Worm (Caenorhabditis elegans) whole organism, L1 larva: Measurements from ENCODE around the gene cid-1.

Experiments used
- aly-2 ChIP-seq: fragments of 150-350 bp; optimal IDR thresholded peaks from 2 replicates; lab custom pipeline; 2014; ENCODE audit warnings: missing biosample characterization, missing genetic modification characterization
- ama-1 ChIP-seq: fragments of 150-350 bp; optimal IDR thresholded peaks from 2 replicates; lab custom pipeline; 2014
- blmp-1 ChIP-seq: fragments of 150-350 bp; optimal IDR thresholded peaks from 2 replicates; lab custom pipeline; 2014; ENCODE audit warnings: missing biosample characterization, missing genetic modification characterization
- ceh-82 ChIP-seq, 3 experiments: fragments of 150-350 bp in 1 of 3; sonication (generic microtip) in 2 of 3; optimal IDR thresholded peaks; 2 replicates each; lab custom pipeline; 2014 to 2017; ENCODE audit warnings: missing biosample characterization in 3 of 3, missing genetic modification characterization in 3 of 3
- ceh-88 ChIP-seq: fragments of 200-800 bp; sonication (Bioruptor generic); IDR thresholded peaks from 2 replicates; pipeline ENCODE4 v1.3.6; 2022; ENCODE audit warnings: missing genetic modification characterization, missing compliant biosample characterization
- ceh-90 ChIP-seq: sonication (generic microtip); optimal IDR thresholded peaks from 2 replicates; lab custom pipeline; 2016; ENCODE audit warnings: missing genetic modification characterization, missing compliant biosample characterization
- ces-1 ChIP-seq: fragments of 150-350 bp; optimal IDR thresholded peaks from 2 replicates; lab custom pipeline; 2014; ENCODE audit warnings: missing biosample characterization, missing genetic modification reagents, missing genetic modification characterization
- dpl-1 ChIP-seq, 3 experiments: fragments of 150-350 bp in 2 of 3; sonication (generic microtip) in 1 of 3; optimal IDR thresholded peaks; 2 replicates each; lab custom pipeline; 2014 to 2017; ENCODE audit warnings: missing biosample characterization in 3 of 3, missing genetic modification characterization in 3 of 3, missing genetic modification reagents in 3 of 3
- dsc-1 ChIP-seq: sonication (generic microtip); optimal IDR thresholded peaks from 2 replicates; lab custom pipeline; 2016; ENCODE audit warnings: mild to moderate bottlenecking, missing genetic modification characterization, missing compliant biosample characterization
- efl-1 ChIP-seq, 4 experiments: fragments of 150-350 bp; optimal IDR thresholded peaks in 3 of 4; peaks in 1 of 4; 1 replicate in 1 of 4; 2 replicates in 3 of 4; lab custom pipeline; 2014; ENCODE audit warnings: missing biosample characterization in 2 of 4, missing genetic modification characterization in 2 of 4, missing genetic modification reagents in 2 of 4
- egl-13 ChIP-seq: sonication (generic microtip); optimal IDR thresholded peaks from 2 replicates; lab custom pipeline; 2016; ENCODE audit warnings: missing genotype, missing genetic modification reagents, missing genetic modification characterization, missing compliant biosample characterization
- elt-3 ChIP-seq, 6 experiments: fragments of 150-350 bp in 1 of 6; sonication (generic microtip); optimal IDR thresholded peaks; 2 replicates each; lab custom pipeline; 2017 to 2018; ENCODE audit warnings: missing biosample characterization in 6 of 6, missing genetic modification characterization in 6 of 6, inconsistent platforms in 1 of 6
- fkh-10 ChIP-seq: sonication (generic microtip); optimal IDR thresholded peaks from 2 replicates; lab custom pipeline; 2017; ENCODE audit warnings: missing biosample characterization, missing genetic modification reagents, missing genetic modification characterization
- fkh-8 ChIP-seq: sonication (generic microtip); optimal IDR thresholded peaks from 2 replicates; lab custom pipeline; 2016; ENCODE audit warnings: mild to moderate bottlenecking, missing genetic modification characterization, missing compliant biosample characterization
- grh-1 ChIP-seq: fragments of 200-800 bp; sonication (Bioruptor generic); IDR thresholded peaks from 2 replicates; pipeline ENCODE4 v1.3.6; 2022; ENCODE audit warnings: missing genetic modification reagents, missing genetic modification characterization, missing compliant biosample characterization
- hlh-17 ChIP-seq: fragments of 200-800 bp; sonication (Bioruptor generic); optimal IDR thresholded peaks from 2 replicates; lab custom pipeline; 2018; ENCODE audit warnings: missing genetic modification characterization, mild to moderate bottlenecking, missing compliant biosample characterization, moderate library complexity, borderline replicate concordance
- hpl-2 ChIP-seq: fragments of 150-350 bp; optimal IDR thresholded peaks from 2 replicates; lab custom pipeline; 2014; ENCODE audit warnings: missing biosample characterization, missing genetic modification reagents, missing genetic modification characterization
- lin-14 ChIP-seq: fragments of 200-800 bp; sonication (Bioruptor generic); optimal IDR thresholded peaks from 2 replicates; lab custom pipeline; 2018; ENCODE audit warnings: mild to moderate bottlenecking, missing genetic modification characterization, moderate library complexity, missing compliant biosample characterization
- lin-15B ChIP-seq: fragments of 150-350 bp; sonication (generic microtip); optimal IDR thresholded peaks from 3 replicates; lab custom pipeline; 2014; ENCODE audit warnings: missing biosample characterization, missing genetic modification characterization
- lir-3 ChIP-seq: sonication (generic microtip); optimal IDR thresholded peaks from 2 replicates; lab custom pipeline; 2016; ENCODE audit warnings: mild to moderate bottlenecking, missing genetic modification characterization, moderate library complexity, missing compliant biosample characterization; ENCODE audit not compliant: poor library complexity
- mab-9 ChIP-seq: fragments of 200-800 bp; sonication (Bioruptor generic); IDR thresholded peaks from 2 replicates; pipeline ENCODE4 v1.3.6; 2022; ENCODE audit warnings: missing genetic modification reagents, missing genetic modification characterization, missing compliant biosample characterization
- nhr-20 ChIP-seq: sonication (generic microtip); optimal IDR thresholded peaks from 2 replicates; lab custom pipeline; 2016; ENCODE audit warnings: mild to moderate bottlenecking, missing genetic modification characterization, missing compliant biosample characterization
- nhr-71 ChIP-seq: sonication (generic microtip); optimal IDR thresholded peaks from 2 replicates; lab custom pipeline; 2016; ENCODE audit warnings: mild to moderate bottlenecking, missing genetic modification characterization, moderate library complexity, missing compliant biosample characterization
- nhr-77 ChIP-seq: fragments of 150-350 bp; optimal IDR thresholded peaks from 2 replicates; lab custom pipeline; 2014; ENCODE audit warnings: missing biosample characterization, missing genetic modification characterization
- nhr-85 ChIP-seq: sonication (generic microtip); peaks from one replicate; lab custom pipeline; 2016; ENCODE audit warnings: missing genetic modification characterization, inconsistent platforms, missing compliant biosample characterization
- pag-3 ChIP-seq: sonication (generic microtip); optimal IDR thresholded peaks from 2 replicates; lab custom pipeline; 2017; ENCODE audit warnings: missing genetic modification characterization, mild to moderate bottlenecking, missing compliant biosample characterization, antibody characterized with exemption, borderline replicate concordance; ENCODE audit not compliant: insufficient read depth
- pqm-1 ChIP-seq: sonication (generic microtip); optimal IDR thresholded peaks from 3 replicates; lab custom pipeline; 2017; ENCODE audit warnings: missing biosample characterization, missing genetic modification characterization
- skn-1 ChIP-seq: fragments of 150-350 bp; optimal IDR thresholded peaks from 2 replicates; lab custom pipeline; 2014; ENCODE audit warnings: missing biosample characterization, missing genetic modification characterization
- snu-23 ChIP-seq: sonication (generic microtip); optimal IDR thresholded peaks from 2 replicates; lab custom pipeline; 2016; ENCODE audit warnings: missing genetic modification characterization, missing compliant biosample characterization
- swsn-7 ChIP-seq: sonication (generic microtip); optimal IDR thresholded peaks from 2 replicates; lab custom pipeline; 2016; ENCODE audit warnings: missing genetic modification characterization, missing compliant biosample characterization
- tbx-2 ChIP-seq: sonication (generic microtip); optimal IDR thresholded peaks from 2 replicates; lab custom pipeline; 2016; ENCODE audit warnings: missing genetic modification characterization, missing compliant biosample characterization
- tlp-1 ChIP-seq: fragments of 150-350 bp; optimal IDR thresholded peaks from 2 replicates; lab custom pipeline; 2014; ENCODE audit warnings: missing biosample characterization, missing genetic modification characterization
- unc-130 ChIP-seq: fragments of 150-350 bp; optimal IDR thresholded peaks from 2 replicates; lab custom pipeline; 2017; ENCODE audit warnings: missing biosample characterization, missing genetic modification characterization, inconsistent platforms
- unc-86 ChIP-seq: sonication (generic microtip); optimal IDR thresholded peaks from 2 replicates; lab custom pipeline; 2016; ENCODE audit warnings: missing genetic modification characterization, missing compliant biosample characterization
- xbp-1 ChIP-seq: sonication (generic microtip); optimal IDR thresholded peaks from 2 replicates; lab custom pipeline; 2016; ENCODE audit warnings: missing genetic modification characterization, missing compliant biosample characterization
- zag-1 ChIP-seq: fragments of 150-350 bp; optimal IDR thresholded peaks from 2 replicates; lab custom pipeline; 2014; ENCODE audit warnings: missing biosample characterization, missing genetic modification characterization
- zip-4 ChIP-seq: fragments of 200-800 bp; sonication (Bioruptor generic); optimal IDR thresholded peaks from 2 replicates; lab custom pipeline; 2018; ENCODE audit warnings: mild to moderate bottlenecking, missing genetic modification characterization, moderate library complexity, missing compliant biosample characterization
- ztf-11 ChIP-seq, 2 experiments: sonication (generic microtip); optimal IDR thresholded peaks; 2 replicates each; lab custom pipeline; 2016 to 2017; ENCODE audit warnings: missing genetic modification characterization in 2 of 2, missing biosample characterization in 1 of 2, missing compliant biosample characterization in 1 of 2
- ztf-4 ChIP-seq: fragments of 150-350 bp; optimal IDR thresholded peaks from 2 replicates; lab custom pipeline; 2014; ENCODE audit warnings: missing biosample characterization, missing genetic modification characterization

Gene cid-1

DNA sequence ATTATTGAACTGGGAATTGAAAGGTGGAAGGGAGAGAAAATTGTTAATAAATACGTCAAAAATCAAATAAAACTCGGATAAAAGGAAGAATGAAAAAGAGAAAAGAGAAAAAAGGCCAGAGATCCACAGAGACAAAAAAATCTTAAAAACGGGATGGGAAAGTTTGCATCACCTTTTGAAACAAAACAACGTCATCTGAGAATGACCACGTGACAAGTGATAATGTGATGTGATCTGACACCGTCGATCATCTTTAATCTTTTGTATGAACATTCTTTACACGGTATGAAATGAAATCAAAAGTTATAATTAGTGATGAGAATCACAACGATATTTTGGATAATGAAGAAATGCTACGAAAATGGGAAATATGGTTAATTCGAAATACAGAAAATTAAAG lies 8.0 kb upstream of the cid-1 start:
- TF ChIP-seq zip-4 (GFP tag; lab: Kevin White, UChicago) (no peak), unc-130 (tag; lab: Kevin White, UChicago) (no peak), blmp-1 (tag; lab: Kevin White, UChicago) (peak; percentile 81), ztf-11 (tag; optimal IDR thresholded peaks at IDR 0.05; lab: Kevin White, UChicago) (no peak), hlh-17 (GFP tag; lab: Kevin White, UChicago) (no peak), fkh-10 (GFP tag; lab: Kevin White, UChicago) (no peak), nhr-20 (tag; lab: Kevin White, UChicago) (peak; percentile 44), nhr-85 (tag; lab: Kevin White, UChicago) (peak; percentile 66), nhr-71 (peak; percentile 15), lin-15B (tag; lab: Kevin White, UChicago) (no peak), mab-9 (GFP tag; lab: Robert Waterston, UW) (no peak), elt-3 (tag; optimal IDR thresholded peaks at IDR 0.05; lab: Kevin White, UChicago) (peak in 1 of 6 experiments; percentile 50), ceh-82 (tag; optimal IDR thresholded peaks at IDR 0.05; lab: Kevin White, UChicago) (no peak), ztf-4 (no peak), pqm-1 (no peak), hpl-2 (GFP tag; lab: Kevin White, UChicago) (no peak), lin-14 (GFP tag; lab: Kevin White, UChicago) (no peak), aly-2 (tag; lab: Kevin White, UChicago) (no peak), dpl-1 (GFP tag; optimal IDR thresholded peaks at IDR 0.05; lab: Kevin White, UChicago) (peak in 1 of 3 experiments; percentile 15), egl-13 (tag; lab: Kevin White, UChicago) (no peak), tbx-2 (peak; percentile 24), lir-3 (no peak), unc-86 (tag; lab: Kevin White, UChicago) (no peak), dsc-1 (no peak), snu-23 (GFP tag; lab: Kevin White, UChicago) (peak; percentile 42)
- TF ChIP-seq, all 84 proteins: peak for 8

DNA sequence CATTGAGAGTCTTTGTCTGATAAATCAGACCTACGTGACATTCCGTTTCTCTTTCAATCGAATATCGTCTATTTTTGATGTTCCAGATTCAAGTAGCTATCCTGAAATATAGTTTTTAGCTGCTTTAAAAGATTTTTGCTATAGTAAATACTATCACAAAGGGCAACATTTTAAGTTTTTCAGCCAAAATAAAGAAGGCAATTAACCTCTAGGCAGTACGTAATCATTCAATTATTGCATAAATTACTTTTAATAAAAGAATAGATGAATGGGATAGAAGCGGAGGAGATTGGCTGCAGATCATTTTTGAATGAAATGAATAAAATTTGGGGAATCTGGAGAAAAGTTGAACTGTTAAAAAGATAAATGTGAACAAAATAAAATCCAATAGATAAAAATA lies 4.0 kb upstream of the cid-1 start, which contains the start of gene ulp-1:
TSS of gene ulp-1 (minus strand) at position 101 of the 400 bp plus-strand sequence.
- TF ChIP-seq ceh-82 (tag; optimal IDR thresholded peaks at IDR 0.05; lab: Kevin White, UChicago) (no peak), ztf-4 (no peak), ama-1 (lab: Kevin White, UChicago) (no peak), egl-13 (tag; lab: Kevin White, UChicago) (no peak), nhr-71 (no peak), blmp-1 (tag; lab: Kevin White, UChicago) (no peak), swsn-7 (tag; lab: Kevin White, UChicago) (no peak), pag-3 (no peak), zag-1 (tag; lab: Kevin White, UChicago) (no peak), nhr-77 (tag; lab: Kevin White, UChicago) (no peak), grh-1 (GFP tag; lab: Robert Waterston, UW) (no peak), tlp-1 (tag; lab: Kevin White, UChicago) (no peak), efl-1 (optimal IDR thresholded peaks at IDR 0.05; lab: Kevin White, UChicago) (no peak), efl-1 (GFP tag; optimal IDR thresholded peaks at IDR 0.05 in 1 of 2; lab: Kevin White, UChicago) (no peak), ceh-88 (GFP tag; lab: Robert Waterston, UW) (no peak), ces-1 (no peak), nhr-85 (tag; lab: Kevin White, UChicago) (no peak), fkh-10 (GFP tag; lab: Kevin White, UChicago) (no peak), lin-15B (tag; lab: Kevin White, UChicago) (no peak), fkh-8 (no peak), skn-1 (tag; lab: Kevin White, UChicago) (no peak)

DNA sequence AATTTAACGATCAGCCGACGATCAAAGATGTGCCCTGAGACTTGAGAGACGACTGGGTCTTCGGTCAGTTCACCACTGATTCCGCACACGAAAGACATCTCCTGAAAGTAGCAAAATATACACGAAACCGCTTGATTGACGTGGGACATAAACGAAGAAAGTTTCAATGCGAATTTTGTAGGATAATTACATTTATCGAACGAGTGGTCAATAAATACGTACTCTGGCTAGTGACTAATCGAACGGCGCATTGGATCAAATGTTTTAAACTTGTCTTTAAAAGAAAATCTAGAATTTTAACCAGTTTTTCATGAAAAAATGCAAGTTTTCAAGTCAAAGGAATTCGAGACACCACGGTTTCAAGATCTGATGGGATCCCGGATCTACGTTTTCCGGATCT lies 1.8 kb upstream of the cid-1 start, which contains the start of gene prp-19:
TSS of gene prp-19 (minus strand) at position 101 of the 400 bp plus-strand sequence.
- TF ChIP-seq unc-86 (tag; lab: Kevin White, UChicago) (no peak), nhr-85 (tag; lab: Kevin White, UChicago) (no peak), blmp-1 (tag; lab: Kevin White, UChicago) (no peak), xbp-1 (tag; lab: Kevin White, UChicago) (no peak), elt-3 (tag; optimal IDR thresholded peaks at IDR 0.05; lab: Kevin White, UChicago) (no peak), nhr-71 (no peak), ceh-90 (tag; lab: Kevin White, UChicago) (no peak), hlh-17 (GFP tag; lab: Kevin White, UChicago) (no peak), ceh-88 (GFP tag; lab: Robert Waterston, UW) (no peak), nhr-77 (tag; lab: Kevin White, UChicago) (no peak)
